Worm (Caenorhabditis elegans) whole organism, early embryonic: ENCODE measurements around the gene msp-152.

ENCODE experiments used
- B0310.2 ChIP-seq: sonication (generic microtip); optimal IDR thresholded peaks from 2 replicates; lab custom pipeline; 2016; ENCODE audit warnings: mild to moderate bottlenecking, missing genetic modification characterization, missing compliant biosample characterization
- F13C5.2 ChIP-seq: sonication (generic microtip); optimal IDR thresholded peaks from 2 replicates; lab custom pipeline; 2017; ENCODE audit warnings: mild to moderate bottlenecking, missing genetic modification characterization, inconsistent platforms, missing compliant biosample characterization
- aly-1 ChIP-seq: sonication (generic microtip); optimal IDR thresholded peaks from 2 replicates; lab custom pipeline; 2016; ENCODE audit warnings: missing genetic modification characterization, missing compliant biosample characterization
- ama-1 ChIP-seq: fragments of 150-350 bp; optimal IDR thresholded peaks from 2 replicates; lab custom pipeline; 2014
- ceh-36 ChIP-seq: sonication (generic microtip); optimal IDR thresholded peaks from 2 replicates; lab custom pipeline; 2016; ENCODE audit warnings: missing genetic modification characterization, inconsistent platforms, missing compliant biosample characterization
- ets-7 ChIP-seq: sonication (generic microtip); optimal IDR thresholded peaks from 2 replicates; lab custom pipeline; 2016; ENCODE audit warnings: missing genotype, missing genetic modification characterization, missing compliant biosample characterization
- flt-1 ChIP-seq: fragments of 200-800 bp; sonication (Bioruptor generic); IDR thresholded peaks from 2 replicates; pipeline ENCODE4 v1.3.6; 2022; ENCODE audit warnings: missing genetic modification characterization, missing compliant biosample characterization
- hmg-4 ChIP-seq: fragments of 200-800 bp; sonication (Bioruptor generic); optimal IDR thresholded peaks from 2 replicates; lab custom pipeline; 2018; ENCODE audit warnings: mild to moderate bottlenecking, missing genetic modification characterization, missing compliant biosample characterization
- hnd-1 ChIP-seq: sonication (generic microtip); optimal IDR thresholded peaks from 2 replicates; lab custom pipeline; 2016; ENCODE audit warnings: missing genetic modification characterization, missing compliant biosample characterization
- scrt-1 ChIP-seq: fragments of 200-800 bp; sonication (Bioruptor generic); IDR thresholded peaks from 2 replicates; pipeline ENCODE4 v1.3.6; 2022; ENCODE audit warnings: missing genetic modification characterization, missing compliant biosample characterization
- tbx-11 ChIP-seq: fragments of 200-800 bp; sonication (Bioruptor generic); IDR thresholded peaks from 2 replicates; pipeline ENCODE4 v1.3.6; 2022; ENCODE audit warnings: missing genetic modification characterization, missing compliant biosample characterization

ce11 chrII:4934954-4935353 lies 2.1 kb downstream of the msp-152 start, which contains the start of gene gst-30:
- no peak for TF ChIP-seq B0310.2 (tag; lab: Kevin White, UChicago)
- TF ChIP-seq F13C5.2 (tag; lab: Kevin White, UChicago), result no peak
- no peak for TF ChIP-seq ama-1
- no peak for TF ChIP-seq flt-1 (GFP tag; lab: Robert Waterston, UW)
- TF ChIP-seq aly-1 (tag; lab: Kevin White, UChicago), result no peak
- TF ChIP-seq ets-7 (tag; lab: Kevin White, UChicago), result no peak
- TF ChIP-seq hnd-1, result no peak
- no peak for TF ChIP-seq hmg-4 (GFP tag; lab: Kevin White, UChicago)
- no peak for TF ChIP-seq scrt-1 (GFP tag; lab: Robert Waterston, UW)
- TF ChIP-seq ceh-36, result no peak
- TF ChIP-seq tbx-11, result no peak
